Worm (Caenorhabditis elegans) whole organism, L2 larva: ENCODE results near the gene set-31.

Experiments used
- C34F6.9 ChIP-seq: fragments of 150-350 bp; optimal IDR thresholded peaks from 2 replicates; lab custom pipeline; 2014; ENCODE audit warnings: missing biosample characterization, missing genetic modification characterization
- F13H6.1 ChIP-seq: sonication (generic microtip); optimal IDR thresholded peaks from 2 replicates; lab custom pipeline; 2016; ENCODE audit warnings: missing genetic modification characterization, missing compliant biosample characterization
- R02D3.7 ChIP-seq: fragments of 150-350 bp; optimal IDR thresholded peaks from 2 replicates; lab custom pipeline; 2014; ENCODE audit warnings: missing biosample characterization, missing genetic modification characterization
- Y55F3AM.14 ChIP-seq: fragments of 200-800 bp; sonication (Bioruptor generic); optimal IDR thresholded peaks from 2 replicates; lab custom pipeline; 2018; ENCODE audit warnings: mild to moderate bottlenecking, missing genetic modification characterization, missing compliant biosample characterization
- ZK546.5 ChIP-seq: sonication (generic microtip); optimal IDR thresholded peaks from 2 replicates; lab custom pipeline; 2017; ENCODE audit warnings: missing biosample characterization, missing genetic modification characterization
- alr-1 ChIP-seq: fragments of 150-350 bp; optimal IDR thresholded peaks from 2 replicates; lab custom pipeline; 2014; ENCODE audit warnings: missing biosample characterization, missing genetic modification characterization
- aly-2 ChIP-seq: fragments of 150-350 bp; optimal IDR thresholded peaks from 2 replicates; lab custom pipeline; 2014; ENCODE audit warnings: missing biosample characterization, missing genetic modification characterization
- ama-1 ChIP-seq: fragments of 150-350 bp; optimal IDR thresholded peaks from 2 replicates; lab custom pipeline; 2018; ENCODE audit warnings: inconsistent platforms
- ceh-16 ChIP-seq: fragments of 150-350 bp; optimal IDR thresholded peaks from 2 replicates; lab custom pipeline; 2014; ENCODE audit warnings: missing biosample characterization, missing genetic modification characterization
- ceh-82 ChIP-seq: fragments of 150-350 bp; optimal IDR thresholded peaks from 2 replicates; lab custom pipeline; 2014; ENCODE audit warnings: missing biosample characterization, missing genetic modification characterization
- crh-2 ChIP-seq: sonication (generic microtip); optimal IDR thresholded peaks from 2 replicates; lab custom pipeline; 2017; ENCODE audit warnings: missing biosample characterization, missing genetic modification characterization
- dmd-4 ChIP-seq: sonication (generic microtip); optimal IDR thresholded peaks from 2 replicates; lab custom pipeline; 2017; ENCODE audit warnings: missing biosample characterization, missing genetic modification characterization
- egl-27 ChIP-seq: sonication (generic microtip); optimal IDR thresholded peaks from 3 replicates; lab custom pipeline; 2017; ENCODE audit warnings: missing biosample characterization, missing genetic modification reagents, missing genetic modification characterization
- elt-1 ChIP-seq: fragments of 150-350 bp; optimal IDR thresholded peaks from 2 replicates; lab custom pipeline; 2014; ENCODE audit warnings: missing biosample characterization, missing genetic modification characterization
- elt-3 ChIP-seq: sonication (generic microtip); optimal IDR thresholded peaks from 2 replicates; lab custom pipeline; 2017; ENCODE audit warnings: missing biosample characterization, missing genetic modification characterization
- fos-1 ChIP-seq: fragments of 150-350 bp; optimal IDR thresholded peaks from 2 replicates; lab custom pipeline; 2014; ENCODE audit warnings: missing biosample characterization, missing genetic modification characterization
- gmeb-1 ChIP-seq: fragments of 150-350 bp; optimal IDR thresholded peaks from 2 replicates; lab custom pipeline; 2014; ENCODE audit warnings: missing biosample characterization, missing genetic modification characterization
- lin-11 ChIP-seq: fragments of 150-350 bp; sonication (generic microtip); optimal IDR thresholded peaks from 2 replicates; lab custom pipeline; 2014; ENCODE audit warnings: missing biosample characterization, missing genetic modification characterization, inconsistent platforms, mixed read lengths
- lsy-2 ChIP-seq, 2 experiments: fragments of 150-350 bp in 1 of 2; sonication (generic microtip) in 1 of 2; optimal IDR thresholded peaks; 2 replicates each; lab custom pipeline; 2014 to 2017; ENCODE audit warnings: missing biosample characterization in 2 of 2, missing genetic modification characterization in 2 of 2
- mbf-1 ChIP-seq: sonication (generic microtip); optimal IDR thresholded peaks from 2 replicates; lab custom pipeline; 2017; ENCODE audit warnings: missing biosample characterization, missing genetic modification characterization
- mdl-1 ChIP-seq, 2 experiments: fragments of 150-350 bp in 1 of 2; sonication (generic microtip) in 1 of 2; optimal IDR thresholded peaks; 2 replicates each; lab custom pipeline; 2017; ENCODE audit warnings: missing biosample characterization in 2 of 2, missing genetic modification characterization in 2 of 2
- nhr-10 ChIP-seq: sonication (generic microtip); optimal IDR thresholded peaks from 2 replicates; lab custom pipeline; 2017; ENCODE audit warnings: missing biosample characterization, missing genetic modification characterization
- nhr-12 ChIP-seq: fragments of 150-350 bp; optimal IDR thresholded peaks from 2 replicates; lab custom pipeline; 2014; ENCODE audit warnings: missing biosample characterization, missing genetic modification characterization
- nhr-129 ChIP-seq: fragments of 150-350 bp; optimal IDR thresholded peaks from 2 replicates; lab custom pipeline; 2014; ENCODE audit warnings: missing biosample characterization, missing genetic modification characterization
- nhr-21 ChIP-seq: fragments of 150-350 bp; optimal IDR thresholded peaks from 2 replicates; lab custom pipeline; 2014; ENCODE audit warnings: missing biosample characterization, missing genetic modification characterization
- nhr-23 ChIP-seq: fragments of 150-350 bp; optimal IDR thresholded peaks from 2 replicates; lab custom pipeline; 2014; ENCODE audit warnings: missing biosample characterization, missing genetic modification reagents, missing genetic modification characterization
- nhr-25 ChIP-seq: fragments of 150-350 bp; sonication (generic microtip); optimal IDR thresholded peaks from 3 replicates; lab custom pipeline; 2014; ENCODE audit warnings: missing biosample characterization, missing genetic modification characterization
- nhr-6 ChIP-seq: fragments of 150-350 bp; optimal IDR thresholded peaks from 2 replicates; lab custom pipeline; 2014; ENCODE audit warnings: missing biosample characterization, missing genetic modification characterization
- nhr-77 ChIP-seq: fragments of 150-350 bp; optimal IDR thresholded peaks from 2 replicates; lab custom pipeline; 2014; ENCODE audit warnings: missing biosample characterization, missing genetic modification characterization
- peb-1 ChIP-seq: fragments of 150-350 bp; optimal IDR thresholded peaks from 2 replicates; lab custom pipeline; 2014; ENCODE audit warnings: missing biosample characterization, missing genetic modification characterization
- sem-4 ChIP-seq: fragments of 150-350 bp; optimal IDR thresholded peaks from 2 replicates; lab custom pipeline; 2014; ENCODE audit warnings: missing biosample characterization, missing genetic modification reagents, missing genetic modification characterization
- sma-3 ChIP-seq: sonication (generic microtip); optimal IDR thresholded peaks from 2 replicates; lab custom pipeline; 2016; ENCODE audit warnings: missing genetic modification reagents, missing genetic modification characterization, missing compliant biosample characterization
- sma-9 ChIP-seq, 2 experiments: fragments of 150-350 bp in 1 of 2; sonication (generic microtip) in 1 of 2; optimal IDR thresholded peaks; 2 replicates each; lab custom pipeline; 2014 to 2016; ENCODE audit warnings: missing genetic modification characterization in 2 of 2, mild to moderate bottlenecking in 1 of 2, missing biosample characterization in 1 of 2, missing compliant biosample characterization in 1 of 2, missing genetic modification reagents in 1 of 2, moderate library complexity in 1 of 2
- snpc-4 ChIP-seq: fragments of 150-350 bp; optimal IDR thresholded peaks from 2 replicates; lab custom pipeline; 2014; ENCODE audit warnings: missing biosample characterization, missing genetic modification characterization
- unc-39 ChIP-seq: fragments of 150-350 bp; optimal IDR thresholded peaks from 2 replicates; lab custom pipeline; 2014; ENCODE audit warnings: missing biosample characterization, missing genetic modification characterization
- unc-55 ChIP-seq: fragments of 150-350 bp; sonication (generic microtip); optimal IDR thresholded peaks from 3 replicates; lab custom pipeline; 2014; ENCODE audit warnings: missing biosample characterization, missing genetic modification reagents, missing genetic modification characterization
- unc-62 ChIP-seq: fragments of 150-350 bp; optimal IDR thresholded peaks from 2 replicates; lab custom pipeline; 2014; ENCODE audit warnings: missing biosample characterization, missing genetic modification reagents, missing genetic modification characterization
- zag-1 ChIP-seq: fragments of 150-350 bp; optimal IDR thresholded peaks from 2 replicates; lab custom pipeline; 2014; ENCODE audit warnings: missing biosample characterization, missing genetic modification characterization
- ztf-1 ChIP-seq: fragments of 200-800 bp; sonication (Bioruptor generic); conservative IDR thresholded peaks from 2 replicates; pipeline ENCODE4 v1.3.6; 2022; ENCODE audit warnings: missing genetic modification characterization, missing compliant biosample characterization
- ztf-11 ChIP-seq: sonication (generic microtip); optimal IDR thresholded peaks from 2 replicates; lab custom pipeline; 2017; ENCODE audit warnings: missing biosample characterization, missing genetic modification characterization
- ztf-4 ChIP-seq: fragments of 150-350 bp; optimal IDR thresholded peaks from 2 replicates; lab custom pipeline; 2014; ENCODE audit warnings: missing biosample characterization, missing genetic modification characterization

Gene set-31

DNA sequence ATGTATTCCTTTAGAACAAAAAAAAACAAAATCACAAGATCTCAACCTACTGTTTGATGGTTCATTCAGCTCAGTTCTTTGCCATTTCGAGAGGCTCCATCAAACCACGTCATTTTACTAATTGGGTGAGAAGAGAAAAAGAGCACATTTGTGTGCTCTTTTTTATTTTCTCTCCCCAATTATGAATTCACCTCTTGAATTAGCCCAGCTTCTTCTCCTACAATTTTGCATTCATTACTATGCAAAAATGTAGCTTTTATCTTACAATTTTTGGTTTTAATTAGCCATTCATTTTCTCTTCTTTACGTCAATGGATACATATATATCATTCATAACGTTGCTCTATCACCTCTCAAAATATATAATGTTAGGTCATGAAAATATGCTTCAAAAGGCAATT, 12.1 kb upstream of the set-31 start:
- TF ChIP-seq dmd-4 (no peak), ztf-4 (no peak), elt-1 (no peak), egl-27 (no peak), ztf-1 (no peak), alr-1 (tag; lab: Kevin White, UChicago) (no peak), sma-9 (GFP tag; optimal IDR thresholded peaks at IDR 0.05; lab: Kevin White, UChicago) (no peak), sma-9 (tag; optimal IDR thresholded peaks at IDR 0.05; lab: Kevin White, UChicago) (no peak), ceh-82 (tag; lab: Kevin White, UChicago) (no peak), unc-62 (GFP tag; lab: Kevin White, UChicago) (no peak), zag-1 (tag; lab: Kevin White, UChicago) (no peak), aly-2 (tag; lab: Kevin White, UChicago) (no peak), elt-3 (tag; lab: Kevin White, UChicago) (no peak)

ce11 chrV:14408774-14409173, 8.9 kb upstream of the set-31 start, which contains the start of gene gnrr-2:
Gene gnrr-2, plus strand, starts transcription at chrV:14409074.
- TF ChIP-seq nhr-23 (tag; lab: Kevin White, UChicago) (no peak), crh-2 (tag; lab: Kevin White, UChicago) (no peak), ZK546.5 (no peak), snpc-4 (tag; lab: Kevin White, UChicago) (no peak), nhr-10 (no peak), lin-11 (tag; lab: Kevin White, UChicago) (no peak), nhr-12 (tag; lab: Kevin White, UChicago) (no peak), aly-2 (tag; lab: Kevin White, UChicago) (no peak), R02D3.7 (tag; lab: Kevin White, UChicago) (no peak), ztf-1 (no peak), nhr-25 (tag; lab: Kevin White, UChicago) (no peak)
- TF ChIP-seq, all 48 proteins: peak for 0

DNA sequence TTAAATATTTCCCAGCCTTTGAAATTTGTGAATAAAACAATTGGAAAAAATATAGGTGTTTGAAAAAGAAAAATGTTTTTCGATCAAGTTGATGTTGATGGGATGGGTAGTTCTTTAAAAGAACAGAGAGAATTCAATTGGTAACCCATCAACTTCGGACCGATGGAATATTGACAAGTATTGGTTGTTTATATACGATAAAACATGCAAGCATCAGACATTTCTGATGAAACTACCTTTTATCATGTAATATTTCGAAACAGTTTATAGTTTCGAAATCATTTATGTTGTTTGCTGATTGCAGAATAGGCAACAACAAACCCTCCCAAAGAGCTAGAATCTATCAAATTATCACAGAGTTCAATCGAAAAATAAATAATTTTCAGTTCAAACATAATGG, 7.8 kb upstream of the set-31 start:
- no peak for TF ChIP-seq nhr-12 (tag; lab: Kevin White, UChicago)
- TF ChIP-seq nhr-129 (tag; lab: Kevin White, UChicago): peak; percentile 45
- no peak for TF ChIP-seq gmeb-1 (tag; lab: Kevin White, UChicago)
- no peak for TF ChIP-seq egl-27
- peak; percentile 69 for TF ChIP-seq snpc-4 (tag; lab: Kevin White, UChicago)

DNA sequence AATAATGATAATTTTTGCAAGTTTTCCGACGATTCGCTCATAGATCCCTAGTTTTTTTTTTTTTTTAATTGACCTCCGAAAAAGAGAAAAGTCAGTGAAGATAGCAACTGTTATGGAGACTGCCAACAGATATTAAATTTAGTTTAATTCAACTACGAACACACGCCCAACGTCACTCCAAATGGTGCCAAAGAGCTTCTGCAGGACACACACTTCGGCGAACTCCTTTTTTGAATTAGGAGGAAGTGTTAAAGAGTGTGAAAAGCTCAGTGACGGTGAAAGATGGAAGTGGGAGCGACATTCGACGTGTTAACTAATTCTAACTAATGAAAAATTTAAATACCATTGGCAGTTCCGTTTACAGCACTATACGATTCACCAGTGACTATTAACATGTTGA, 5.7 kb upstream of the set-31 start:
- TF ChIP-seq elt-1 (no peak), unc-55 (GFP tag; lab: Kevin White, UChicago) (peak; percentile 7), ama-1 (lab: Kevin White, UChicago) (no peak)

DNA sequence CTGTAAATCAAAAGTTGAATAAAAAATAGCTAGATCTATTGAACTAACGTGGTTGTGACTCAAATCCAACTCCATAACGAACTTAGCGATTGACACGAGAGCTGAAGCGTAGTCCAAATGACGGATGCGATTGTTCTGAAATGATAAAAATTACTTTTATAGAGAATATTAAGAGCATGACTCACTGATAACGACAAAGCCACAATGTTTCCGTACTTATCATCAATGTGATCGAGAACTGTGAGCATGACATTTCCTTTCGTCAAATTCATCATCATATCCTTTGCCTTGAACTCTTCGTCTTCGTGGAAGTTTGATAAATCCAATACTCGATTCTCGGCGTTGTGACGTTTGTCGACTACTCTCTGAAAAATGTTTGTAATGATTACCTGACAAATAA, 3.7 kb upstream of the set-31 start:
- TF ChIP-seq ama-1 (lab: Kevin White, UChicago): no peak
- peak; percentile 93 for TF ChIP-seq fos-1 (tag; lab: Kevin White, UChicago)
- TF ChIP-seq sem-4 (tag; lab: Kevin White, UChicago): no peak

DNA sequence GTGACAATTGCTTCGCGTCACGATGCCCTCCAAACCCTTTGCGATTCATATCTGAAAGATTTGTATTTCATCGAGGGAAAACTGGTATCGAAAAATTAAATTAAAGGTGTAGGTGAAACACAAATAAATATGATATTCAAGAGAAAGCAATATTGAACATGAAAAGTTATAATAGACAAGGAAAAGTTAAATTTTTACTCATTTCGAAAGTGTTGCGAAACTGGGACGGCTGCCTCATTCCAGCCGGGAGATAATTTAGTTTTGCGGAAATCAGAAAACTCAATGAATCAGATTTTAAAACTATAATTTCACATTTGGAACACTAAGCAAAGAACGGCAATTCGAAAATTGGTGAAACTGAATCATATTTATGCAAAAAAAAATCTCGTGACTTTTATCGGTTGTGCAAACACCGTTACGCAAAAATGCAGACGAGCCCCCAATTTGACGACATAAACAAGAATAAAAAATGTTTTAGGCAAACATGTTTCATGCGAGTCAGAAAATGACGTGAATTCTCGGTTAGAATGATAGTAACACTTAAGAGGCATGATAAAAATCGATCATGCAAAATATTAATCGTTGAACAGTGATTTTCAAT, 2.6 kb upstream of the set-31 start, which contains the start of the genes nxf-1 and C15H11.11:
Gene nxf-1, minus strand, starts transcription at position 51 of the 601 bp plus-strand sequence.
Gene C15H11.11, plus strand, starts transcription at position 536 of the 601 bp plus-strand sequence.
- TF ChIP-seq nhr-77 (tag; lab: Kevin White, UChicago): no peak
- TF ChIP-seq zag-1 (tag; lab: Kevin White, UChicago): no peak
- peak in 1 of 2 experiments; percentile 43 for TF ChIP-seq mdl-1 (tag; optimal IDR thresholded peaks at IDR 0.05; lab: Kevin White, UChicago)
- TF ChIP-seq gmeb-1 (tag; lab: Kevin White, UChicago): peak; percentile 81
- TF ChIP-seq lsy-2 (tag; optimal IDR thresholded peaks at IDR 0.05; lab: Kevin White, UChicago): peak; percentile 71 to 88
- no peak for TF ChIP-seq unc-39 (tag; lab: Kevin White, UChicago)
- no peak for TF ChIP-seq elt-1
- no peak for TF ChIP-seq nhr-12 (tag; lab: Kevin White, UChicago)
- TF ChIP-seq nhr-25 (tag; lab: Kevin White, UChicago): peak; percentile 56
- peak; percentile 61 for TF ChIP-seq nhr-129 (tag; lab: Kevin White, UChicago)
- no peak for TF ChIP-seq ztf-11
- TF ChIP-seq peb-1 (tag; lab: Kevin White, UChicago): no peak
- TF ChIP-seq alr-1 (tag; lab: Kevin White, UChicago): no peak
- peak; percentile 73 for TF ChIP-seq sma-3 (GFP tag; lab: Kevin White, UChicago)
- TF ChIP-seq unc-62 (GFP tag; lab: Kevin White, UChicago): no peak
- no peak for TF ChIP-seq ZK546.5
- peak; percentile 84 for TF ChIP-seq C34F6.9 (tag; lab: Kevin White, UChicago)
- TF ChIP-seq mbf-1 (tag; lab: Kevin White, UChicago): no peak
- TF ChIP-seq Y55F3AM.14 (GFP tag; lab: Kevin White, UChicago): no peak
- peak; percentile 83 for TF ChIP-seq crh-2 (tag; lab: Kevin White, UChicago)
- TF ChIP-seq lin-11 (tag; lab: Kevin White, UChicago): no peak
- no peak for TF ChIP-seq nhr-23 (tag; lab: Kevin White, UChicago)
- TF ChIP-seq F13H6.1 (tag; lab: Kevin White, UChicago): peak; percentile 60
- TF ChIP-seq ceh-16: no peak
- no peak for TF ChIP-seq aly-2 (tag; lab: Kevin White, UChicago)
- TF ChIP-seq ama-1 (lab: Kevin White, UChicago): peak; percentile 70
- no peak for TF ChIP-seq nhr-6 (tag; lab: Kevin White, UChicago)
- peak; percentile 30 for TF ChIP-seq sem-4 (tag; lab: Kevin White, UChicago)
- TF ChIP-seq fos-1 (tag; lab: Kevin White, UChicago): peak; percentile 90
- TF ChIP-seq nhr-21 (tag; lab: Kevin White, UChicago): peak; percentile 36
- TF ChIP-seq ztf-4: no peak
